Worm (Caenorhabditis elegans) whole organism, L1 larva: Measurements from ENCODE around the gene ndx-6.

ENCODE experiments used
- C16A3.4 ChIP-seq: fragments of 150-350 bp; optimal IDR thresholded peaks from 2 replicates; lab custom pipeline; 2014; ENCODE audit warnings: missing biosample characterization, missing genetic modification characterization
- F16B12.6 ChIP-seq: fragments of 150-350 bp; optimal IDR thresholded peaks from 2 replicates; lab custom pipeline; 2014; ENCODE audit warnings: missing biosample characterization, missing genetic modification characterization
- aly-2 ChIP-seq: fragments of 150-350 bp; optimal IDR thresholded peaks from 2 replicates; lab custom pipeline; 2014; ENCODE audit warnings: missing biosample characterization, missing genetic modification characterization
- ama-1 ChIP-seq: fragments of 150-350 bp; optimal IDR thresholded peaks from 2 replicates; lab custom pipeline; 2014
- blmp-1 ChIP-seq: fragments of 150-350 bp; optimal IDR thresholded peaks from 2 replicates; lab custom pipeline; 2014; ENCODE audit warnings: missing biosample characterization, missing genetic modification characterization
- ceh-82 ChIP-seq, 3 experiments: fragments of 150-350 bp in 1 of 3; sonication (generic microtip) in 2 of 3; optimal IDR thresholded peaks; 2 replicates each; lab custom pipeline; 2014 to 2017; ENCODE audit warnings: missing biosample characterization in 3 of 3, missing genetic modification characterization in 3 of 3
- dpl-1 ChIP-seq, 3 experiments: fragments of 150-350 bp in 2 of 3; sonication (generic microtip) in 1 of 3; optimal IDR thresholded peaks; 2 replicates each; lab custom pipeline; 2014 to 2017; ENCODE audit warnings: missing biosample characterization in 3 of 3, missing genetic modification characterization in 3 of 3, missing genetic modification reagents in 3 of 3
- efl-1 ChIP-seq, 4 experiments: fragments of 150-350 bp; optimal IDR thresholded peaks in 3 of 4; peaks in 1 of 4; 1 replicate in 1 of 4; 2 replicates in 3 of 4; lab custom pipeline; 2014; ENCODE audit warnings: missing biosample characterization in 2 of 4, missing genetic modification characterization in 2 of 4, missing genetic modification reagents in 2 of 4
- elt-2 ChIP-seq: sonication (generic microtip); optimal IDR thresholded peaks from 2 replicates; lab custom pipeline; 2016; ENCODE audit warnings: missing genetic modification characterization, mild to moderate bottlenecking, inconsistent platforms, missing compliant biosample characterization, missing genetic modification reagents
- elt-3 ChIP-seq, 6 experiments: fragments of 150-350 bp in 1 of 6; sonication (generic microtip); optimal IDR thresholded peaks; 2 replicates each; lab custom pipeline; 2017 to 2018; ENCODE audit warnings: missing biosample characterization in 6 of 6, missing genetic modification characterization in 6 of 6, inconsistent platforms in 1 of 6
- ets-5 ChIP-seq: fragments of 200-800 bp; sonication (Bioruptor generic); IDR thresholded peaks from 2 replicates; pipeline ENCODE4 v1.3.6; 2022; ENCODE audit warnings: missing genetic modification characterization, missing compliant biosample characterization
- fkh-10 ChIP-seq: sonication (generic microtip); optimal IDR thresholded peaks from 2 replicates; lab custom pipeline; 2017; ENCODE audit warnings: missing biosample characterization, missing genetic modification reagents, missing genetic modification characterization
- fos-1 ChIP-seq: fragments of 150-350 bp; optimal IDR thresholded peaks from 2 replicates; lab custom pipeline; 2014; ENCODE audit warnings: missing biosample characterization, missing genetic modification characterization
- grh-1 ChIP-seq: fragments of 200-800 bp; sonication (Bioruptor generic); IDR thresholded peaks from 2 replicates; pipeline ENCODE4 v1.3.6; 2022; ENCODE audit warnings: missing genetic modification reagents, missing genetic modification characterization, missing compliant biosample characterization
- hlh-17 ChIP-seq: fragments of 200-800 bp; sonication (Bioruptor generic); optimal IDR thresholded peaks from 2 replicates; lab custom pipeline; 2018; ENCODE audit warnings: missing genetic modification characterization, mild to moderate bottlenecking, missing compliant biosample characterization, moderate library complexity, borderline replicate concordance
- hpl-2 ChIP-seq: fragments of 150-350 bp; optimal IDR thresholded peaks from 2 replicates; lab custom pipeline; 2014; ENCODE audit warnings: missing biosample characterization, missing genetic modification reagents, missing genetic modification characterization
- irx-1 ChIP-seq: sonication (generic microtip); optimal IDR thresholded peaks from 2 replicates; lab custom pipeline; 2016; ENCODE audit warnings: missing genetic modification characterization, missing compliant biosample characterization
- jun-1 ChIP-seq: fragments of 150-350 bp; optimal IDR thresholded peaks from 2 replicates; lab custom pipeline; 2014; ENCODE audit warnings: missing biosample characterization, missing genetic modification reagents, missing genetic modification characterization
- lin-13 ChIP-seq: fragments of 150-350 bp; optimal IDR thresholded peaks from 2 replicates; lab custom pipeline; 2014; ENCODE audit warnings: missing biosample characterization, missing genetic modification reagents, missing genetic modification characterization
- lin-14 ChIP-seq: fragments of 200-800 bp; sonication (Bioruptor generic); optimal IDR thresholded peaks from 2 replicates; lab custom pipeline; 2018; ENCODE audit warnings: mild to moderate bottlenecking, missing genetic modification characterization, moderate library complexity, missing compliant biosample characterization
- lin-15B ChIP-seq: fragments of 150-350 bp; sonication (generic microtip); optimal IDR thresholded peaks from 3 replicates; lab custom pipeline; 2014; ENCODE audit warnings: missing biosample characterization, missing genetic modification characterization
- lin-35 ChIP-seq, 2 experiments: fragments of 150-350 bp; optimal IDR thresholded peaks; 2 replicates each; lab custom pipeline; 2014; ENCODE audit warnings: missing biosample characterization in 2 of 2, missing genetic modification characterization in 2 of 2, missing genetic modification reagents in 2 of 2
- lir-3 ChIP-seq: sonication (generic microtip); optimal IDR thresholded peaks from 2 replicates; lab custom pipeline; 2016; ENCODE audit warnings: mild to moderate bottlenecking, missing genetic modification characterization, moderate library complexity, missing compliant biosample characterization; ENCODE audit not compliant: poor library complexity
- lsy-2 ChIP-seq, 2 experiments: fragments of 150-350 bp; optimal IDR thresholded peaks; 2 replicates each; lab custom pipeline; 2014; ENCODE audit warnings: missing biosample characterization in 2 of 2, missing genetic modification characterization in 2 of 2
- mdl-1 ChIP-seq, 2 experiments: fragments of 150-350 bp; optimal IDR thresholded peaks; 2 replicates each; lab custom pipeline; 2014 to 2017; ENCODE audit warnings: missing biosample characterization in 2 of 2, missing genetic modification characterization in 2 of 2, inconsistent platforms in 1 of 2
- mep-1 ChIP-seq: fragments of 150-350 bp; optimal IDR thresholded peaks from 2 replicates; lab custom pipeline; 2014; ENCODE audit warnings: missing biosample characterization, missing genetic modification characterization
- nhr-19 ChIP-seq: fragments of 200-800 bp; sonication (Bioruptor generic); conservative IDR thresholded peaks from 2 replicates; pipeline ENCODE4 v1.3.6; 2022; ENCODE audit warnings: missing genetic modification characterization, missing compliant biosample characterization
- nhr-20 ChIP-seq: sonication (generic microtip); optimal IDR thresholded peaks from 2 replicates; lab custom pipeline; 2016; ENCODE audit warnings: mild to moderate bottlenecking, missing genetic modification characterization, missing compliant biosample characterization
- nhr-28 ChIP-seq: fragments of 150-350 bp; optimal IDR thresholded peaks from 2 replicates; lab custom pipeline; 2014; ENCODE audit warnings: missing biosample characterization, missing genetic modification characterization
- nhr-47 ChIP-seq: sonication (generic microtip); optimal IDR thresholded peaks from 2 replicates; lab custom pipeline; 2016; ENCODE audit warnings: mild to moderate bottlenecking, missing genetic modification characterization, moderate library complexity, missing compliant biosample characterization
- nhr-71 ChIP-seq: sonication (generic microtip); optimal IDR thresholded peaks from 2 replicates; lab custom pipeline; 2016; ENCODE audit warnings: mild to moderate bottlenecking, missing genetic modification characterization, moderate library complexity, missing compliant biosample characterization
- nhr-76 ChIP-seq: sonication (generic microtip); optimal IDR thresholded peaks from 2 replicates; lab custom pipeline; 2017; ENCODE audit warnings: missing biosample characterization, missing genetic modification characterization
- nhr-77 ChIP-seq: fragments of 150-350 bp; optimal IDR thresholded peaks from 2 replicates; lab custom pipeline; 2014; ENCODE audit warnings: missing biosample characterization, missing genetic modification characterization
- nhr-85 ChIP-seq: sonication (generic microtip); peaks from one replicate; lab custom pipeline; 2016; ENCODE audit warnings: missing genetic modification characterization, inconsistent platforms, missing compliant biosample characterization
- nhr-90 ChIP-seq: sonication (generic microtip); optimal IDR thresholded peaks from 2 replicates; lab custom pipeline; 2016; ENCODE audit warnings: mild to moderate bottlenecking, missing genetic modification characterization, missing compliant biosample characterization; ENCODE audit not compliant: poor library complexity
- pqm-1 ChIP-seq: sonication (generic microtip); optimal IDR thresholded peaks from 3 replicates; lab custom pipeline; 2017; ENCODE audit warnings: missing biosample characterization, missing genetic modification characterization
- rnt-1 ChIP-seq: sonication (generic microtip); optimal IDR thresholded peaks from 2 replicates; lab custom pipeline; 2016; ENCODE audit warnings: mild to moderate bottlenecking, missing genetic modification characterization, moderate library complexity, missing compliant biosample characterization
- skn-1 ChIP-seq: fragments of 150-350 bp; optimal IDR thresholded peaks from 2 replicates; lab custom pipeline; 2014; ENCODE audit warnings: missing biosample characterization, missing genetic modification characterization
- snpc-4 ChIP-seq: fragments of 150-350 bp; optimal IDR thresholded peaks from 2 replicates; lab custom pipeline; 2014; ENCODE audit warnings: missing biosample characterization, missing genetic modification characterization
- snu-23 ChIP-seq: sonication (generic microtip); optimal IDR thresholded peaks from 2 replicates; lab custom pipeline; 2016; ENCODE audit warnings: missing genetic modification characterization, missing compliant biosample characterization
- sox-4 ChIP-seq: sonication (generic microtip); optimal IDR thresholded peaks from 2 replicates; lab custom pipeline; 2016; ENCODE audit warnings: missing genetic modification characterization, missing compliant biosample characterization
- sup-37 ChIP-seq: fragments of 200-800 bp; sonication (Bioruptor generic); optimal IDR thresholded peaks from 2 replicates; lab custom pipeline; 2018; ENCODE audit warnings: mild to moderate bottlenecking, missing genetic modification characterization, missing compliant biosample characterization
- swsn-7 ChIP-seq: sonication (generic microtip); optimal IDR thresholded peaks from 2 replicates; lab custom pipeline; 2016; ENCODE audit warnings: missing genetic modification characterization, missing compliant biosample characterization
- tbx-2 ChIP-seq: sonication (generic microtip); optimal IDR thresholded peaks from 2 replicates; lab custom pipeline; 2016; ENCODE audit warnings: missing genetic modification characterization, missing compliant biosample characterization
- tlp-1 ChIP-seq: fragments of 150-350 bp; optimal IDR thresholded peaks from 2 replicates; lab custom pipeline; 2014; ENCODE audit warnings: missing biosample characterization, missing genetic modification characterization
- unc-30 ChIP-seq: sonication (generic microtip); optimal IDR thresholded peaks from 2 replicates; lab custom pipeline; 2017; ENCODE audit warnings: missing biosample characterization, missing genetic modification characterization
- xbp-1 ChIP-seq: sonication (generic microtip); optimal IDR thresholded peaks from 2 replicates; lab custom pipeline; 2016; ENCODE audit warnings: missing genetic modification characterization, missing compliant biosample characterization
- zip-4 ChIP-seq: fragments of 200-800 bp; sonication (Bioruptor generic); optimal IDR thresholded peaks from 2 replicates; lab custom pipeline; 2018; ENCODE audit warnings: mild to moderate bottlenecking, missing genetic modification characterization, moderate library complexity, missing compliant biosample characterization
- ztf-4 ChIP-seq: fragments of 150-350 bp; optimal IDR thresholded peaks from 2 replicates; lab custom pipeline; 2014; ENCODE audit warnings: missing biosample characterization, missing genetic modification characterization

Gene ndx-6

ce11 chrII:5384282-5384681, 5.4 kb downstream of the ndx-6 start:
- TF ChIP-seq efl-1 (optimal IDR thresholded peaks at IDR 0.05; lab: Kevin White, UChicago) (no peak), efl-1 (GFP tag; optimal IDR thresholded peaks at IDR 0.05 in 1 of 2; lab: Kevin White, UChicago) (peak in 1 of 2 experiments; percentile 61), F16B12.6 (tag; lab: Kevin White, UChicago) (no peak), nhr-85 (no peak), aly-2 (tag; lab: Kevin White, UChicago) (no peak), lin-15B (no peak), snpc-4 (tag; lab: Kevin White, UChicago) (no peak)
- TF ChIP-seq, all 84 proteins: peak for 1

ce11 chrII:5379614-5380077, 10.0 kb downstream of the ndx-6 start, which contains the start of gene pkc-3:
Gene pkc-3, plus strand, starts transcription at chrII:5380027.
- TF ChIP-seq sup-37 = no peak
- peak; percentile 40 for TF ChIP-seq lin-13 (GFP tag; lab: Kevin White, UChicago)
- peak; percentile 81 for TF ChIP-seq nhr-85
- TF ChIP-seq nhr-19 (GFP tag; lab: Robert Waterston, UW) = peak; percentile 56
- peak; percentile 70 for TF ChIP-seq mep-1 (tag; lab: Kevin White, UChicago)
- peak; percentile 32 for TF ChIP-seq tbx-2 (tag; lab: Kevin White, UChicago)
- TF ChIP-seq unc-30 (tag; lab: Kevin White, UChicago) = no peak
- TF ChIP-seq hpl-2 = peak; percentile 67
- TF ChIP-seq nhr-71 (tag; lab: Kevin White, UChicago) = peak; percentile 71
- peak; percentile 91 for TF ChIP-seq ama-1
- peak; percentile 30 for TF ChIP-seq xbp-1 (tag; lab: Kevin White, UChicago)
- TF ChIP-seq tlp-1 = no peak
- TF ChIP-seq zip-4 (GFP tag; lab: Kevin White, UChicago) = peak; percentile 18
- TF ChIP-seq elt-3 (tag; optimal IDR thresholded peaks at IDR 0.05; lab: Kevin White, UChicago) = peak in 3 of 6 experiments; percentile 6 to 74 (median 66)
- peak; percentile 56 to 58 for TF ChIP-seq lsy-2 (tag; optimal IDR thresholded peaks at IDR 0.05; lab: Kevin White, UChicago)
- peak; percentile 44 for TF ChIP-seq grh-1 (GFP tag; lab: Robert Waterston, UW)
- peak; percentile 51 for TF ChIP-seq skn-1
- TF ChIP-seq ceh-82 (tag; optimal IDR thresholded peaks at IDR 0.05; lab: Kevin White, UChicago) = peak in 1 of 3 experiments; percentile 17
- TF ChIP-seq rnt-1 (tag; lab: Kevin White, UChicago) = peak; percentile 16
- peak; percentile 60 for TF ChIP-seq C16A3.4 (tag; lab: Kevin White, UChicago)
- TF ChIP-seq irx-1 (tag; lab: Kevin White, UChicago) = peak; percentile 29
- peak; percentile 25 to 81 for TF ChIP-seq lin-35 (GFP tag; optimal IDR thresholded peaks at IDR 0.05; lab: Kevin White, UChicago)
- TF ChIP-seq elt-2 (tag; lab: Kevin White, UChicago) = peak; percentile 68
- peak; percentile 79 for TF ChIP-seq nhr-77
- TF ChIP-seq ets-5 (GFP tag; lab: Robert Waterston, UW) = no peak
- TF ChIP-seq blmp-1 (tag; lab: Kevin White, UChicago) = peak; percentile 84
- no peak for TF ChIP-seq fkh-10 (GFP tag; lab: Kevin White, UChicago)
- peak; percentile 53 to 54 for TF ChIP-seq efl-1 (optimal IDR thresholded peaks at IDR 0.05; lab: Kevin White, UChicago)
- peak; percentile 21 to 95 for TF ChIP-seq efl-1 (GFP tag; optimal IDR thresholded peaks at IDR 0.05 in 1 of 2; lab: Kevin White, UChicago)
- TF ChIP-seq aly-2 (tag; lab: Kevin White, UChicago) = peak; percentile 11
- TF ChIP-seq snu-23 (GFP tag; lab: Kevin White, UChicago) = peak; percentile 80
- TF ChIP-seq ztf-4 (tag; lab: Kevin White, UChicago) = peak; percentile 78
- peak; percentile 83 for TF ChIP-seq lin-14 (GFP tag; lab: Kevin White, UChicago)
- TF ChIP-seq fos-1 (tag; lab: Kevin White, UChicago) = peak; percentile 10
- peak; percentile 37 for TF ChIP-seq nhr-47 (tag; lab: Kevin White, UChicago)
- peak; percentile 81 for TF ChIP-seq nhr-20 (tag; lab: Kevin White, UChicago)
- peak; percentile 50 for TF ChIP-seq swsn-7 (tag; lab: Kevin White, UChicago)
- TF ChIP-seq sox-4 (tag; lab: Kevin White, UChicago) = no peak
- peak in 1 of 2 experiments; percentile 36 for TF ChIP-seq mdl-1 (tag; optimal IDR thresholded peaks at IDR 0.05; lab: Kevin White, UChicago)
- TF ChIP-seq lir-3 (tag; lab: Kevin White, UChicago) = peak; percentile 12
- TF ChIP-seq nhr-28 (tag; lab: Kevin White, UChicago) = no peak
- peak; percentile 77 for TF ChIP-seq nhr-90
- TF ChIP-seq hlh-17 (GFP tag; lab: Kevin White, UChicago) = no peak
- TF ChIP-seq nhr-76 (tag; lab: Kevin White, UChicago) = no peak
- no peak for TF ChIP-seq pqm-1 (tag; lab: Kevin White, UChicago)
- peak; percentile 20 for TF ChIP-seq jun-1 (tag; lab: Kevin White, UChicago)
- peak in 2 of 3 experiments; percentile 47 to 50 for TF ChIP-seq dpl-1 (GFP tag; optimal IDR thresholded peaks at IDR 0.05; lab: Kevin White, UChicago)
- TF ChIP-seq lin-15B = peak; percentile 17
